Fruit fly (Drosophila melanogaster) whole organism, embryonic: ENCODE measurements around the gene CG11089.
A peak's percentile ranks its signal among the peaks of the same experiment; 100 is the strongest.

ENCODE experiments used
- Adf1 ChIP-seq: fragments of 200-800 bp; sonication (Bioruptor generic); IDR thresholded peaks from 2 replicates; pipeline ENCODE4 v1.3.6; 2022; ENCODE audit warnings: missing biosample characterization, missing genetic modification characterization
- CG10366 ChIP-seq: fragments of 200-800 bp; sonication (Bioruptor generic); IDR thresholded peaks from 2 replicates; pipeline ENCODE4 v1.3.6; 2022; ENCODE audit warnings: missing biosample characterization, missing genetic modification characterization
- CG10431 ChIP-seq: fragments of 200-800 bp; sonication (Bioruptor generic); optimal IDR thresholded peaks from 3 replicates; lab custom pipeline; 2018; ENCODE audit warnings: missing biosample characterization, mild to moderate bottlenecking, missing genetic modification characterization
- CG10654 ChIP-seq: fragments of 200-800 bp; sonication (Bioruptor generic); optimal IDR thresholded peaks from 2 replicates; lab custom pipeline; 2016; ENCODE audit warnings: missing biosample characterization, missing genetic modification characterization
- CG1233 ChIP-seq: fragments of 200-800 bp; sonication (Bioruptor generic); optimal IDR thresholded peaks from 4 replicates; lab custom pipeline; 2018; ENCODE audit warnings: missing biosample characterization, mild to moderate bottlenecking, missing genetic modification characterization
- CG12659 ChIP-seq: fragments of 200-800 bp; sonication (Bioruptor generic); optimal IDR thresholded peaks from 3 replicates; lab custom pipeline; 2017; ENCODE audit warnings: mild to moderate bottlenecking, missing biosample characterization, missing genetic modification reagents, missing genetic modification characterization
- CG12942 ChIP-seq: fragments of 200-800 bp; sonication (Bioruptor generic); optimal IDR thresholded peaks from 3 replicates; lab custom pipeline; 2016; ENCODE audit warnings: missing biosample characterization, missing genetic modification characterization
- CG13894 ChIP-seq: fragments of 200-800 bp; sonication (Bioruptor generic); optimal IDR thresholded peaks from 3 replicates; lab custom pipeline; 2018; ENCODE audit warnings: missing biosample characterization, mild to moderate bottlenecking, missing genetic modification characterization, moderate library complexity
- CG14441 ChIP-seq: fragments of 200-800 bp; sonication (Bioruptor generic); IDR thresholded peaks from 2 replicates; pipeline ENCODE4 v1.3.6; 2022; ENCODE audit warnings: missing biosample characterization, missing genetic modification characterization
- CG14860 ChIP-seq: fragments of 200-800 bp; sonication (Bioruptor generic); IDR thresholded peaks from 3 replicates; pipeline ENCODE4 v1.3.6; 2022; ENCODE audit warnings: missing biosample characterization, missing genetic modification characterization; ENCODE audit not compliant: partially characterized antibody
- CG15269 ChIP-seq: fragments of 200-800 bp; sonication (Bioruptor generic); optimal IDR thresholded peaks from 2 replicates; lab custom pipeline; 2018; ENCODE audit warnings: missing biosample characterization, mild to moderate bottlenecking, missing genetic modification characterization, moderate library complexity
- CG17186 ChIP-seq: fragments of 200-800 bp; sonication (Bioruptor generic); optimal IDR thresholded peaks from 3 replicates; lab custom pipeline; 2017; ENCODE audit warnings: missing biosample characterization, missing genetic modification reagents, missing genetic modification characterization
- CG18011 ChIP-seq: fragments of 200-800 bp; sonication (Bioruptor generic); optimal IDR thresholded peaks from 2 replicates; lab custom pipeline; 2017; ENCODE audit warnings: missing biosample characterization, missing genetic modification characterization, mild to moderate bottlenecking, moderate library complexity, missing genotype
- CG3281 ChIP-seq: fragments of 200-800 bp; sonication (Bioruptor generic); optimal IDR thresholded peaks from 3 replicates; lab custom pipeline; 2017; ENCODE audit warnings: missing biosample characterization, mild to moderate bottlenecking, missing genetic modification characterization
- CG34422 ChIP-seq: fragments of 200-800 bp; sonication (Bioruptor generic); IDR thresholded peaks from 3 replicates; pipeline ENCODE4 v1.3.6; 2022; ENCODE audit warnings: missing biosample characterization, missing genetic modification characterization
- CG6854 ChIP-seq: fragments of 200-800 bp; sonication (Bioruptor generic); optimal IDR thresholded peaks from 3 replicates; lab custom pipeline; 2017; ENCODE audit warnings: missing biosample characterization, mild to moderate bottlenecking, missing genetic modification characterization
- CG8281 ChIP-seq: fragments of 200-800 bp; sonication (Bioruptor generic); optimal IDR thresholded peaks from 2 replicates; lab custom pipeline; 2018; ENCODE audit warnings: missing biosample characterization, mild to moderate bottlenecking, missing genetic modification characterization, moderate library complexity
- CG8290 ChIP-seq, 3 experiments: fragments of 200-800 bp; sonication (Bioruptor generic); optimal IDR thresholded peaks; 2 replicates each; lab custom pipeline; 2016 to 2019; ENCODE audit warnings: missing biosample characterization in 3 of 3, missing genetic modification characterization in 3 of 3, mild to moderate bottlenecking in 2 of 3, moderate library complexity in 1 of 3
- CG8478 ChIP-seq: fragments of >200 bp; optimal IDR thresholded peaks from 2 replicates; lab custom pipeline; 2018
- CG8924 ChIP-seq: fragments of 200-800 bp; optimal IDR thresholded peaks from 3 replicates; lab custom pipeline; 2019; ENCODE audit warnings: missing biosample characterization, mild to moderate bottlenecking, missing genetic modification characterization, moderate library complexity
- CG9727 ChIP-seq: fragments of 200-800 bp; sonication (Bioruptor generic); optimal IDR thresholded peaks from 3 replicates; lab custom pipeline; 2017; ENCODE audit warnings: missing biosample characterization, mild to moderate bottlenecking, missing genetic modification characterization
- Deaf1 ChIP-seq: fragments of 200-800 bp; optimal IDR thresholded peaks from 3 replicates; lab custom pipeline; 2019; ENCODE audit warnings: missing biosample characterization, mild to moderate bottlenecking, missing genetic modification characterization, moderate library complexity
- Dek ChIP-seq: fragments of 200-800 bp; sonication (Bioruptor generic); optimal IDR thresholded peaks from 3 replicates; lab custom pipeline; 2019; ENCODE audit warnings: missing biosample characterization, mild to moderate bottlenecking, missing genetic modification characterization, moderate library complexity
- Doc3 ChIP-seq: fragments of 200-800 bp; sonication (Bioruptor generic); IDR thresholded peaks from 3 replicates; pipeline ENCODE4 v1.3.6; 2022; ENCODE audit warnings: missing biosample characterization, missing genetic modification characterization; ENCODE audit not compliant: partially characterized antibody
- Ets97D ChIP-seq: fragments of 200-800 bp; sonication (Bioruptor generic); optimal IDR thresholded peaks from 3 replicates; lab custom pipeline; 2016; ENCODE audit warnings: missing biosample characterization, missing genetic modification characterization
- Mrtf ChIP-seq: fragments of 200-800 bp; sonication (Bioruptor generic); IDR thresholded peaks from 3 replicates; pipeline ENCODE4 v1.3.6; 2022; ENCODE audit warnings: missing biosample characterization, missing genetic modification characterization
- Oaz ChIP-seq: fragments of 200-800 bp; sonication (Bioruptor generic); IDR thresholded peaks from 2 replicates; pipeline ENCODE4 v1.3.6; 2022; ENCODE audit warnings: missing biosample characterization, missing genetic modification characterization
- Sin3A ChIP-seq: fragments of >200 bp; optimal IDR thresholded peaks from 2 replicates; lab custom pipeline; 2018
- Taf1 ChIP-seq: fragments of 200-800 bp; sonication (Bioruptor generic); IDR thresholded peaks from 2 replicates; pipeline ENCODE4 v1.3.6; 2022; ENCODE audit warnings: missing biosample characterization, missing genetic modification characterization
- ash1 ChIP-seq: fragments of 200-800 bp; sonication (Bioruptor generic); optimal IDR thresholded peaks from 2 replicates; lab custom pipeline; 2018; ENCODE audit warnings: missing biosample characterization, mild to moderate bottlenecking, missing genetic modification characterization
- cas ChIP-seq: fragments of 200-800 bp; sonication (Bioruptor generic); IDR thresholded peaks from 2 replicates; pipeline ENCODE4 v1.3.6; 2022; ENCODE audit warnings: missing biosample characterization, missing genetic modification characterization
- cg ChIP-seq: fragments of 200-800 bp; sonication (Bioruptor generic); optimal IDR thresholded peaks from 3 replicates; lab custom pipeline; 2019; ENCODE audit warnings: missing biosample characterization, mild to moderate bottlenecking, missing genetic modification characterization, moderate library complexity
- dan ChIP-seq: fragments of 200-800 bp; sonication (Bioruptor generic); IDR thresholded peaks from 2 replicates; pipeline ENCODE4 v1.3.6; 2022; ENCODE audit warnings: missing biosample characterization, missing genetic modification characterization
- dysf ChIP-seq: fragments of 200-800 bp; sonication (Bioruptor generic); IDR thresholded peaks from 3 replicates; pipeline ENCODE4 v1.3.6; 2022; ENCODE audit warnings: missing biosample characterization, missing genetic modification characterization
- emc ChIP-seq: fragments of 200-800 bp; sonication (Bioruptor generic); optimal IDR thresholded peaks from 2 replicates; lab custom pipeline; 2016; ENCODE audit warnings: missing biosample characterization, missing genetic modification characterization
- ems ChIP-seq: fragments of 200-800 bp; sonication (Bioruptor generic); optimal IDR thresholded peaks from 3 replicates; lab custom pipeline; 2016; ENCODE audit warnings: missing biosample characterization, missing genetic modification characterization
- eyg ChIP-seq: fragments of 200-800 bp; sonication (Bioruptor generic); optimal IDR thresholded peaks from 3 replicates; lab custom pipeline; 2016; ENCODE audit warnings: missing biosample characterization, missing genetic modification characterization
- fd102C ChIP-seq: fragments of 200-800 bp; sonication (Bioruptor generic); optimal IDR thresholded peaks from 2 replicates; lab custom pipeline; 2018; ENCODE audit warnings: missing biosample characterization, mild to moderate bottlenecking, missing genetic modification characterization, moderate library complexity
- nau ChIP-seq: fragments of 200-800 bp; sonication (Bioruptor generic); optimal IDR thresholded peaks from 3 replicates; lab custom pipeline; 2017; ENCODE audit warnings: missing biosample characterization, mild to moderate bottlenecking, missing genetic modification characterization, missing genetic modification reagents
- row ChIP-seq: fragments of 200-800 bp; sonication (Bioruptor generic); IDR thresholded peaks from 3 replicates; pipeline ENCODE4 v1.3.6; 2022; ENCODE audit warnings: missing biosample characterization, missing genetic modification characterization
- slou ChIP-seq: fragments of 200-800 bp; sonication (Bioruptor generic); optimal IDR thresholded peaks from 3 replicates; lab custom pipeline; 2016; ENCODE audit warnings: missing biosample characterization, missing genetic modification characterization
- sug ChIP-seq: fragments of 200-800 bp; optimal IDR thresholded peaks from 2 replicates; lab custom pipeline; 2019; ENCODE audit warnings: missing biosample characterization, mild to moderate bottlenecking, missing genetic modification characterization, moderate library complexity
- tin ChIP-seq: fragments of 200-800 bp; sonication (Bioruptor generic); optimal IDR thresholded peaks from 3 replicates; lab custom pipeline; 2016; ENCODE audit warnings: missing biosample characterization, missing genetic modification characterization
- trem ChIP-seq: fragments of 200-800 bp; optimal IDR thresholded peaks from 3 replicates; lab custom pipeline; 2019; ENCODE audit warnings: missing biosample characterization, mild to moderate bottlenecking, missing genetic modification characterization, moderate library complexity
- trh ChIP-seq: fragments of 200-800 bp; sonication (Bioruptor generic); optimal IDR thresholded peaks from 2 replicates; lab custom pipeline; 2016; ENCODE audit warnings: missing biosample characterization, missing genetic modification characterization
- vvl ChIP-seq: fragments of 200-800 bp; sonication (Bioruptor generic); IDR thresholded peaks from 2 replicates; pipeline ENCODE4 v1.3.6; 2022; ENCODE audit warnings: missing biosample characterization, missing genetic modification characterization
- wek ChIP-seq: fragments of 200-800 bp; sonication (Bioruptor generic); optimal IDR thresholded peaks from 3 replicates; lab custom pipeline; 2018; ENCODE audit warnings: missing biosample characterization, mild to moderate bottlenecking, missing genetic modification characterization, moderate library complexity
- zen ChIP-seq: fragments of 200-800 bp; sonication (Bioruptor generic); optimal IDR thresholded peaks from 3 replicates; lab custom pipeline; 2018; ENCODE audit warnings: missing biosample characterization, mild to moderate bottlenecking, missing genetic modification characterization, moderate library complexity

Gene CG11089

DNA sequence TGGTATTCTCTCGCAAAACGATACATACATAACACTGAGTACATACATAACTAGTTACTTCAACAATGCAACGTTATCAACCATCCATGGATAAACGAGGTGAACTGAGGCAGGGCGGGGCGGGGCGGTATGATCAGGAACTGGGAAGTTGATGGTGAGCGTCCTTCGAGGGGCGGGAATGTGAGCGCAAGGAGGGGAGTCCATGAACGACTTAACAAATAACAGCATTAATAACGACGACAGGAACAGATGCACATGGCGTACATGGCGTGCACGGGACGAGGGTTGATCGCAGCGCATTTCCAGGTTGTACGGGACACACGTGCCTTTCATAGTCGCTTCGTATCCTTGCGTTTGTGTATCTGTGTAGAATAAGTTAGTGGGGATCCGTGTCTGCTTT, 8.9 kb upstream of the CG11089 start (continued):
- TF ChIP-seq Sin3A (lab: Kevin White, UChicago): no peak
- no peak for TF ChIP-seq wek (GFP tag; lab: Kevin White, UChicago)
- no peak for TF ChIP-seq CG8924 (tag; lab: Kevin White, UChicago)
- no peak for TF ChIP-seq CG6854 (GFP tag; lab: Kevin White, UChicago)

DNA sequence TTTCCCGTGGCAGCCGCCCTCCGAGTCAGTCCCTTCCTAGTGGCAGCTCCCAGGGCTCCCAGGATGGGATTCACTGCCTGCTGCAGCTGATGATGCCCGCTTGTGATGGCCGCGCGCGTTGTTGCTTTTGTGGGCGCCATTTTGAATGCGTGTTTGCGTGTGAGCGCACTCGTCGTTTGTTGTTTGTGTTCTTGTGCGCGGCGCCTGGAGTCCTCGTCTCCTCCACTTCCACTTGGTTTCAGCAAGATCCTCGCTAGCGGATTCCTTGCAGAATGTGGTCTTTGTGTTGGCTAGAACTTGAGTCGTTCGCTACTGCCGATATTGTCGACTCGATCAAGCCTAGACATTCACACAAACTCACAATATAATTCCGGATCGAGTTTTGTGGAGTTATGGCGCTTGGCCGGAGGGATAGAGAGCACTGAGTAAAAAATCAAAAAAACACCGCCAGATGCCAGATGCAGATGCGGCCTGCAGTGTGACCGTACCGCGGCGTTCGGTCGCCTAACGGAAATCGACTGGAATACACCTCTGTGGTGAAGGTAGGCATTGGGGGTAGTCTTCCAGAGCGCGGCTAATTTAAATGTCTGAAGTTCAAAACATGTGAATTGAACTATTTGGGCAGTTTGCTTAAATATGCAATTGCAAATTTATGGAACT, 6.3 kb upstream of the CG11089 start, which contains the start of gene CycB3:
Gene CycB3 (minus strand): TSS at position 428 of the 660 bp plus-strand sequence.
- TF ChIP-seq Mrtf: no peak
- no peak for TF ChIP-seq CG18011 (GFP tag; lab: Kevin White, UChicago)
- TF ChIP-seq CG10431 (GFP tag; lab: Kevin White, UChicago): peak; percentile 54
- TF ChIP-seq dan (GFP tag; lab: Robert Waterston, UW): no peak
- TF ChIP-seq Ets97D (GFP tag; lab: Kevin White, UChicago): peak; percentile 93
- no peak for TF ChIP-seq ash1
- TF ChIP-seq cg (GFP tag; lab: Kevin White, UChicago): peak; percentile 1
- peak; percentile 89 for TF ChIP-seq CG17186 (GFP tag; lab: Kevin White, UChicago)
- TF ChIP-seq CG6854 (GFP tag; lab: Kevin White, UChicago): no peak
- no peak for TF ChIP-seq Deaf1
- TF ChIP-seq CG10366 (GFP tag; lab: Robert Waterston, UW): no peak
- no peak for TF ChIP-seq cas (GFP tag; lab: Robert Waterston, UW)
- no peak for TF ChIP-seq emc (GFP tag; lab: Kevin White, UChicago)
- TF ChIP-seq eyg (GFP tag; lab: Kevin White, UChicago): no peak
- no peak for TF ChIP-seq CG15269 (tag; lab: Kevin White, UChicago)
- no peak for TF ChIP-seq CG14441
- no peak for TF ChIP-seq sug (tag; lab: Kevin White, UChicago)
- TF ChIP-seq Dek (tag; lab: Kevin White, UChicago): no peak
- TF ChIP-seq CG8478: no peak
- no peak for TF ChIP-seq CG14860 (GFP tag; lab: Robert Waterston, UW)
- no peak for TF ChIP-seq fd102C (GFP tag; lab: Kevin White, UChicago)
- peak; percentile 51 for TF ChIP-seq CG12659 (GFP tag; lab: Kevin White, UChicago)
- no peak for TF ChIP-seq Taf1 (GFP tag; lab: Robert Waterston, UW)
- TF ChIP-seq CG8290 (GFP tag; optimal IDR thresholded peaks at IDR 0.05; lab: Kevin White, UChicago): no peak
- TF ChIP-seq CG8290 (tag; optimal IDR thresholded peaks at IDR 0.05; lab: Kevin White, UChicago): no peak
- TF ChIP-seq trh: no peak
- no peak for TF ChIP-seq nau (GFP tag; lab: Kevin White, UChicago)
- TF ChIP-seq vvl (GFP tag; lab: Robert Waterston, UW): peak; percentile 64
- TF ChIP-seq ems (GFP tag; lab: Kevin White, UChicago): no peak
- TF ChIP-seq zen (tag; lab: Kevin White, UChicago): peak; percentile 33
- TF ChIP-seq Oaz (GFP tag; lab: Robert Waterston, UW): no peak
- no peak for TF ChIP-seq CG12942
- TF ChIP-seq Doc3 (GFP tag; lab: Robert Waterston, UW): no peak
- no peak for TF ChIP-seq CG10654 (GFP tag; lab: Kevin White, UChicago)
- 0 out of 3 replicates have a peak, but pooled peaks have one; percentile 22 for TF ChIP-seq CG34422
- peak; percentile 27; the same call in 1 of the 3 replicates for TF ChIP-seq row
- no peak for TF ChIP-seq CG8924 (tag; lab: Kevin White, UChicago)
- TF ChIP-seq slou (GFP tag; lab: Kevin White, UChicago): no peak
- peak; percentile 79 for TF ChIP-seq trem (tag; lab: Kevin White, UChicago)
- peak; percentile 20 for TF ChIP-seq tin
- TF ChIP-seq dysf: no peak
- TF ChIP-seq CG3281 (GFP tag; lab: Kevin White, UChicago): peak; percentile 41
- peak; percentile 23 for TF ChIP-seq CG9727 (GFP tag; lab: Kevin White, UChicago)
- TF ChIP-seq CG1233 (GFP tag; lab: Kevin White, UChicago): peak; percentile 11
- no peak for TF ChIP-seq CG8281
- TF ChIP-seq Adf1 (GFP tag; lab: Robert Waterston, UW): no peak
- TF ChIP-seq CG13894 (tag; lab: Kevin White, UChicago): no peak
